Fruit fly (Drosophila melanogaster) whole organism, pupa: ENCODE data around the gene Cpr65Ay.

Experiments used
- CG13204 ChIP-seq: fragments of 200-800 bp; sonication (Bioruptor generic); optimal IDR thresholded peaks from 2 replicates; lab custom pipeline; 2018; ENCODE audit warnings: missing biosample characterization, mild to moderate bottlenecking, missing genetic modification characterization, moderate library complexity
- CG17806 ChIP-seq: fragments of 200-800 bp; sonication (Bioruptor generic); optimal IDR thresholded peaks from 2 replicates; lab custom pipeline; 2018; ENCODE audit warnings: missing biosample characterization, mild to moderate bottlenecking, missing genetic modification characterization, moderate library complexity
- CG34367 ChIP-seq: fragments of 200-800 bp; sonication (Bioruptor generic); optimal IDR thresholded peaks from 2 replicates; lab custom pipeline; 2018; ENCODE audit warnings: missing biosample characterization, mild to moderate bottlenecking, missing genetic modification characterization
- CG4496 ChIP-seq: fragments of 200-800 bp; sonication (Bioruptor generic); IDR thresholded peaks from 3 replicates; pipeline ENCODE4 v1.3.6; 2022; ENCODE audit warnings: missing biosample characterization, missing genetic modification characterization
- CG9948 ChIP-seq: fragments of 200-800 bp; sonication (Bioruptor generic); optimal IDR thresholded peaks from 2 replicates; lab custom pipeline; 2018; ENCODE audit warnings: missing biosample characterization, mild to moderate bottlenecking, missing genetic modification characterization, moderate library complexity
- EcR ChIP-seq: fragments of 200-800 bp; sonication (Bioruptor generic); optimal IDR thresholded peaks from 3 replicates; lab custom pipeline; 2019; ENCODE audit warnings: missing biosample characterization, missing genetic modification characterization, mild to moderate bottlenecking, moderate library complexity, missing genetic modification reagents
- fd96Ca ChIP-seq: fragments of 200-800 bp; sonication (Bioruptor generic); IDR thresholded peaks from 3 replicates; pipeline ENCODE4 v1.3.6; 2022; ENCODE audit warnings: missing biosample characterization, missing genetic modification characterization
- rn ChIP-seq: fragments of 200-800 bp; sonication (Bioruptor generic); IDR thresholded peaks from 2 replicates; pipeline ENCODE4 v1.3.6; 2022; ENCODE audit warnings: missing biosample characterization, missing genetic modification characterization

DNA sequence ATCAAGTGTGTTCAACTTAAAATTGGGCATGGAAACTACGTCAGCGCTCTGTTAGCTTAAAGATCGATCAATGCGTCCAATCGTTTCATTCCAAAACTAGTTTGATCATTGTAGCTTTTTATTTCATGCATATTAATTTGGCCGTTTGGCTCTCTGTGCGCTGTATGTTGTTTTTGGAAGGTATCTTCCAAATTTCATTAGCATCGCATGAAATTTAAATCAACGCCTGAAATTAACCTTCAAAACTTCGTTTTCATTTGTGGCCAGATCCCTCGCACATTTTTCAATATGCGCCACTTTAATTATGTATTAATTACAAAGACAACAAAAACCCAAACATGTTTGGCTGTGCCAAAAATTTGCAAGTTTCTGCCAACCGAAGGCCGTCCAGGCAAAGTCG lies 19.8 kb downstream of the Cpr65Ay start:
- TF ChIP-seq CG13204 (GFP tag; lab: Kevin White, UChicago) (no peak), CG4496 (no peak), CG34367 (no peak), CG9948 (no peak), fd96Ca (GFP tag; lab: Robert Waterston, UW) (no peak), CG17806 (tag; lab: Kevin White, UChicago) (no peak), EcR (no peak), rn (GFP tag; lab: Robert Waterston, UW) (no peak)
